Worm (Caenorhabditis elegans) whole organism, early embryonic: ENCODE measurements around the gene Y62H9A.5.

Experiments
- F13C5.2 ChIP-seq: sonication (generic microtip); optimal IDR thresholded peaks from 2 replicates; lab custom pipeline; 2017; ENCODE audit warnings: mild to moderate bottlenecking, missing genetic modification characterization, inconsistent platforms, missing compliant biosample characterization
- ama-1 ChIP-seq: fragments of 150-350 bp; optimal IDR thresholded peaks from 2 replicates; lab custom pipeline; 2014
- ets-7 ChIP-seq: sonication (generic microtip); optimal IDR thresholded peaks from 2 replicates; lab custom pipeline; 2016; ENCODE audit warnings: missing genotype, missing genetic modification characterization, missing compliant biosample characterization
- flt-1 ChIP-seq: fragments of 200-800 bp; sonication (Bioruptor generic); IDR thresholded peaks from 2 replicates; pipeline ENCODE4 v1.3.6; 2022; ENCODE audit warnings: missing genetic modification characterization, missing compliant biosample characterization
- pes-1 ChIP-seq: fragments of 200-800 bp; sonication (Bioruptor generic); IDR thresholded peaks from 2 replicates; pipeline ENCODE4 v1.3.6; 2022; ENCODE audit warnings: missing genetic modification reagents, missing genetic modification characterization, missing compliant biosample characterization
- tbx-37 ChIP-seq: fragments of 200-800 bp; sonication (Bioruptor generic); conservative IDR thresholded peaks from 2 replicates; pipeline ENCODE4 v1.3.6; 2022; ENCODE audit warnings: missing genetic modification reagents, missing genetic modification characterization, missing compliant biosample characterization

ce11 chrX:11916705-11917104 is 34.0 kb upstream of the Y62H9A.5 start, which contains the start of gene Y62H9A.13:
- no peak for TF ChIP-seq tbx-37 (GFP tag; lab: Robert Waterston, UW)
- TF ChIP-seq ama-1: no peak
- TF ChIP-seq ets-7 (tag; lab: Kevin White, UChicago): no peak
- TF ChIP-seq F13C5.2 (tag; lab: Kevin White, UChicago): no peak
- TF ChIP-seq flt-1 (GFP tag; lab: Robert Waterston, UW): no peak
- TF ChIP-seq pes-1: no peak
